Worm (Caenorhabditis elegans) whole organism, early embryonic: ENCODE data around the gene rev-1.

Source experiments
- B0310.2 ChIP-seq: sonication (generic microtip); optimal IDR thresholded peaks from 2 replicates; lab custom pipeline; 2016; ENCODE audit warnings: mild to moderate bottlenecking, missing genetic modification characterization, missing compliant biosample characterization
- F13C5.2 ChIP-seq: sonication (generic microtip); optimal IDR thresholded peaks from 2 replicates; lab custom pipeline; 2017; ENCODE audit warnings: mild to moderate bottlenecking, missing genetic modification characterization, inconsistent platforms, missing compliant biosample characterization
- aly-1 ChIP-seq: sonication (generic microtip); optimal IDR thresholded peaks from 2 replicates; lab custom pipeline; 2016; ENCODE audit warnings: missing genetic modification characterization, missing compliant biosample characterization
- ama-1 ChIP-seq: fragments of 150-350 bp; optimal IDR thresholded peaks from 2 replicates; lab custom pipeline; 2014
- ceh-13 ChIP-seq: fragments of 200-800 bp; sonication (Bioruptor generic); optimal IDR thresholded peaks from 2 replicates; lab custom pipeline; 2018; ENCODE audit warnings: mild to moderate bottlenecking, missing genetic modification characterization, missing compliant biosample characterization
- ceh-36 ChIP-seq: sonication (generic microtip); optimal IDR thresholded peaks from 2 replicates; lab custom pipeline; 2016; ENCODE audit warnings: missing genetic modification characterization, inconsistent platforms, missing compliant biosample characterization
- ets-7 ChIP-seq: sonication (generic microtip); optimal IDR thresholded peaks from 2 replicates; lab custom pipeline; 2016; ENCODE audit warnings: missing genotype, missing genetic modification characterization, missing compliant biosample characterization
- flt-1 ChIP-seq: fragments of 200-800 bp; sonication (Bioruptor generic); IDR thresholded peaks from 2 replicates; pipeline ENCODE4 v1.3.6; 2022; ENCODE audit warnings: missing genetic modification characterization, missing compliant biosample characterization
- hmbx-1 ChIP-seq: sonication (generic microtip); optimal IDR thresholded peaks from 2 replicates; lab custom pipeline; 2016; ENCODE audit warnings: mild to moderate bottlenecking, missing genetic modification characterization, missing compliant biosample characterization
- hmg-4 ChIP-seq: fragments of 200-800 bp; sonication (Bioruptor generic); optimal IDR thresholded peaks from 2 replicates; lab custom pipeline; 2018; ENCODE audit warnings: mild to moderate bottlenecking, missing genetic modification characterization, missing compliant biosample characterization
- hnd-1 ChIP-seq: sonication (generic microtip); optimal IDR thresholded peaks from 2 replicates; lab custom pipeline; 2016; ENCODE audit warnings: missing genetic modification characterization, missing compliant biosample characterization
- pes-1 ChIP-seq: fragments of 200-800 bp; sonication (Bioruptor generic); IDR thresholded peaks from 2 replicates; pipeline ENCODE4 v1.3.6; 2022; ENCODE audit warnings: missing genetic modification reagents, missing genetic modification characterization, missing compliant biosample characterization
- scrt-1 ChIP-seq: fragments of 200-800 bp; sonication (Bioruptor generic); IDR thresholded peaks from 2 replicates; pipeline ENCODE4 v1.3.6; 2022; ENCODE audit warnings: missing genetic modification characterization, missing compliant biosample characterization
- sea-1 ChIP-seq: fragments of 200-800 bp; sonication (Bioruptor generic); conservative IDR thresholded peaks from 2 replicates; pipeline ENCODE4 v1.3.6; 2022; ENCODE audit warnings: missing genetic modification characterization, missing compliant biosample characterization
- tbx-11 ChIP-seq: fragments of 200-800 bp; sonication (Bioruptor generic); IDR thresholded peaks from 2 replicates; pipeline ENCODE4 v1.3.6; 2022; ENCODE audit warnings: missing genetic modification characterization, missing compliant biosample characterization
- tbx-37 ChIP-seq: fragments of 200-800 bp; sonication (Bioruptor generic); conservative IDR thresholded peaks from 2 replicates; pipeline ENCODE4 v1.3.6; 2022; ENCODE audit warnings: missing genetic modification reagents, missing genetic modification characterization, missing compliant biosample characterization
- tra-4 ChIP-seq: sonication (generic microtip); optimal IDR thresholded peaks from 2 replicates; lab custom pipeline; 2017; ENCODE audit warnings: missing genetic modification characterization, missing compliant biosample characterization

Gene rev-1

ce11 chrII:7877744-7878468, 22.5 kb upstream of the rev-1 start, which contains the start of gene T01H3.2:
Gene T01H3.2, minus strand, starts transcription at chrII:7877994.
- no peak for TF ChIP-seq hmg-4 (GFP tag; lab: Kevin White, UChicago)
- no peak for TF ChIP-seq ceh-36
- TF ChIP-seq scrt-1, result no peak
- no peak for TF ChIP-seq B0310.2 (tag; lab: Kevin White, UChicago)
- TF ChIP-seq ama-1, result no peak
- no peak for TF ChIP-seq tbx-37
- no peak for TF ChIP-seq sea-1 (GFP tag; lab: Robert Waterston, UW)
- no peak for TF ChIP-seq pes-1 (GFP tag; lab: Robert Waterston, UW)
- TF ChIP-seq tra-4 (tag; lab: Kevin White, UChicago), result no peak
- no peak for TF ChIP-seq flt-1
- no peak for TF ChIP-seq tbx-11 (GFP tag; lab: Robert Waterston, UW)
- TF ChIP-seq hnd-1 (tag; lab: Kevin White, UChicago), result no peak

DNA sequence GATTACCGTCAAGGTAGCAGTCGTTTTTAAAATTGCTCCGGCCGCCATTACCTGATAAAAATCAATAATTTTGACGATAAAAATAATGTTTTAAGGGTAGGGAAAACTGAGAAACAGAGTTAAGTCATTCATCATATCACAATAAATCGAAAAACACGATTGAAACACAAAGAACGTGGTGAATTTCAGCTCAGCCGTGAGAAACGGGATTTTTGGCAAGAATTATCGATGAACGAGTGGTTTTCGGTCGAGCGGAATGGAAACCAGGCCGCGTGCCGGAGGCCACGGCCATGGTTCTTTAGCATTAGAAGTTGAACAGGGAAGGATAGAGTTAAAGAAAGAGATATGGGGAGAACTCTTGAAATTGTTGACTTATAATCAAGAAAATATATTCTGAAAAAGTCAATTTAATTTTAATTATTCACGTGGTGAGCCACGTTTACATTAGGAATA, 21.1 kb upstream of the rev-1 start, which contains the start of the genes vha-4 and T01H3.5:
TSS of gene vha-4 (minus strand) at position 51 of the 453 bp plus-strand sequence.
TSS of gene T01H3.5 (plus strand) at position 351 of the 453 bp plus-strand sequence.
- TF ChIP-seq hmbx-1 (no peak), ets-7 (tag; lab: Kevin White, UChicago) (no peak), sea-1 (GFP tag; lab: Robert Waterston, UW) (no peak), B0310.2 (tag; lab: Kevin White, UChicago) (no peak), tbx-37 (no peak), ama-1 (no peak), aly-1 (tag; lab: Kevin White, UChicago) (no peak), flt-1 (no peak), tbx-11 (GFP tag; lab: Robert Waterston, UW) (no peak), ceh-13 (GFP tag; lab: Kevin White, UChicago) (no peak), scrt-1 (no peak)

DNA sequence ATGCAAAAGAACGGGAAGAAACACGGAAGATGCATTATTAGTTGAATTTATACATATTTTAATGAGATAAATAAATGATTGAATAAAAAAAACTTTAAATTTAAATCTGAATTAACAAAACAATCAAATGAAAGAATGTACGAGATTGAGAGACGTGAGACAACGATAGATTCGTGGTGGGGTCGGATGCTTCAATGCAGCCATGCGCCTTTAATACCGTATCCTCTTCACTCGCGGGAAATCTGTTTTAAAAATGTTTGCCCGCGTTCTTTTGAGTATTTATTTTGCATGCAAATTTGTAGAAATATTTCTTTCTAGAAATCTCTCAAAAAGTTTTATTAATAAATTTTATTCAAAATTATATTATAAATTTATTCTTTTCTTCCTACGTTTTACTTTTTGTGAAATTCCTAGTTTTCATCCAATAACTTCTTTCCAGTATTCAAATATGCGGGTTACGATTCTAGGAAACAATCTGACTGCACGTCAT, 20.0 kb upstream of the rev-1 start, which contains the start of gene perm-1:
TSS of gene perm-1 (plus strand) at position 440 of the 490 bp plus-strand sequence.
- no peak for TF ChIP-seq aly-1 (tag; lab: Kevin White, UChicago)
- TF ChIP-seq hnd-1 (tag; lab: Kevin White, UChicago), result no peak
- no peak for TF ChIP-seq ceh-13 (GFP tag; lab: Kevin White, UChicago)
- no peak for TF ChIP-seq ceh-36

DNA sequence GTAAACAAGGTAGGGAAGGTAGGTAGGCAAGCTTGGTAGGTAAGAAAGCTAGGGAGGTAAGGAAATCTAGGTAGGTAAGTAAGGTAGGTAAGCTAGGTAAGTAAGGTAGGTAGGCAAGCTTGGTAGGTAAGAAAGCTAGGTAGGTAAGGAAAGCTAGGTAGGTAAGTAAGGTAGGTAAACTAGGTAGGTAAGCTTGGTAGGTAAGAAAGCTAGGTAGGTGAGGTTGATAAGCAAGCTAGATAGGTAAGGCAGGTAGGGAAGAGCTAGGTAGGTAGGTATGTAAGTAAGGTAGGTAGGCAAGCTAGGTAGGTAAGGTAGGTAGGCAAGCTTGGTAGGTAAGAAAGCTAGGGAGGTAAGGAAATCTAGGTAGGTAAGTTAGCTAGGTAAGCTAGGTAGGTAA, 17.3 kb upstream of the rev-1 start:
- TF ChIP-seq tbx-11 (GFP tag; lab: Robert Waterston, UW), result peak; percentile 64
- 0 out of 2 replicates have a peak, but pooled peaks have one; percentile 43 for TF ChIP-seq sea-1 (GFP tag; lab: Robert Waterston, UW)

DNA sequence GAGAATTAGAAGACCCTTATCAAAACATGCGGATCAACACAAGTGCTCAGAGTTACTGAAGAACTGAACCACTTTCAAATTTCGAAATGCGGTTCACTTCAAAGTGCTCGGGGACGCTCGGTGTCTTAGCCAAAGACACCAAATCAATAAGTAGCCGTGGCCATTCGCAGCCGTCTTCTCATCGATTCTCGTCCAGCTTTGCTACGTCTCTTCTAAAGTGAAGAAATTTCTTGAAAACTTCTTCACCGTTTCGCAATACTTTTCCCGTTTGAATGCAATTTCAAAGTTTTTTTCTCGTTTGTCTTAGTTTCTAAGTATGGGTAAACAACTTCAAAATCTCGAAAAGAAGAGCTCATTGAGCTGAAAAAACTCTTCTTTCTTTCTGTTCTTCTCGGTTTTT, 15.5 kb upstream of the rev-1 start:
- TF ChIP-seq flt-1, result no peak
- no peak for TF ChIP-seq pes-1 (GFP tag; lab: Robert Waterston, UW)
- no peak for TF ChIP-seq hmbx-1
- no peak for TF ChIP-seq ceh-13 (GFP tag; lab: Kevin White, UChicago)
- no peak for TF ChIP-seq ceh-36
- TF ChIP-seq hnd-1 (tag; lab: Kevin White, UChicago), result no peak
- TF ChIP-seq tbx-11 (GFP tag; lab: Robert Waterston, UW), result no peak
- no peak for TF ChIP-seq scrt-1
- no peak for TF ChIP-seq tra-4 (tag; lab: Kevin White, UChicago)
- TF ChIP-seq B0310.2 (tag; lab: Kevin White, UChicago), result no peak
- no peak for TF ChIP-seq ama-1
- TF ChIP-seq ets-7 (tag; lab: Kevin White, UChicago), result no peak
- TF ChIP-seq tbx-37, result no peak
- TF ChIP-seq sea-1 (GFP tag; lab: Robert Waterston, UW), result no peak

ce11 chrII:7887295-7887694, 13.1 kb upstream of the rev-1 start:
- TF ChIP-seq hnd-1 (tag; lab: Kevin White, UChicago) (no peak), hmbx-1 (no peak), pes-1 (GFP tag; lab: Robert Waterston, UW) (no peak), flt-1 (no peak), ama-1 (no peak), scrt-1 (no peak), sea-1 (GFP tag; lab: Robert Waterston, UW) (no peak), tbx-37 (no peak), ceh-36 (no peak), tbx-11 (GFP tag; lab: Robert Waterston, UW) (no peak), B0310.2 (tag; lab: Kevin White, UChicago) (no peak), hmg-4 (GFP tag; lab: Kevin White, UChicago) (no peak), aly-1 (tag; lab: Kevin White, UChicago) (no peak), ceh-13 (GFP tag; lab: Kevin White, UChicago) (no peak), ets-7 (tag; lab: Kevin White, UChicago) (no peak), tra-4 (tag; lab: Kevin White, UChicago) (no peak), F13C5.2 (no peak)

DNA sequence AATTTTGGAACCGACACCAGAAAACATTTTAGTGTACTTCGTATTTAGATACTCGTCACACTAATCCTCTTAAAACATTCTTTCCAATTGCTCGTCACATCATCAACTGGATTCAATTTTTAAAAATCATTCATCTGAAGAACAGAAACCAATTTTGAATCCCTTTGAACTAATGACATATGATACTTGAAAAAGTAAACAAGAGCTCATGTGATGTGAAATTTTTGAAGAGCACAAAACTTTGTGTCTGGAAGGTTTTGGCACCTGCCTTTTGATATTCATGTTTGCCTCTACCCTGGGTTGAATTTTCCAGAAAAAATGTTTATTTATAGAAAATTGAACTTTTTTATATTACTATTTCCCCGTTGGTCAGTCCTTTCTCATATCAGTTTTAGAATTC, 11.7 kb upstream of the rev-1 start:
- no peak for TF ChIP-seq ceh-36
- TF ChIP-seq F13C5.2, result no peak
- TF ChIP-seq hmg-4 (GFP tag; lab: Kevin White, UChicago), result no peak
- no peak for TF ChIP-seq pes-1 (GFP tag; lab: Robert Waterston, UW)
- no peak for TF ChIP-seq hnd-1 (tag; lab: Kevin White, UChicago)
- TF ChIP-seq scrt-1, result no peak
- no peak for TF ChIP-seq tbx-37
- no peak for TF ChIP-seq ets-7 (tag; lab: Kevin White, UChicago)
- no peak for TF ChIP-seq tra-4 (tag; lab: Kevin White, UChicago)
- TF ChIP-seq aly-1 (tag; lab: Kevin White, UChicago), result no peak
- TF ChIP-seq sea-1 (GFP tag; lab: Robert Waterston, UW), result no peak
- no peak for TF ChIP-seq hmbx-1
- no peak for TF ChIP-seq tbx-11 (GFP tag; lab: Robert Waterston, UW)
